Worm (Caenorhabditis elegans) whole organism, young adult: Measurements from ENCODE around the gene nra-1.

ENCODE experiments used
- B0019.2 ChIP-seq: fragments of 200-800 bp; sonication (Bioruptor generic); conservative IDR thresholded peaks from 2 replicates; pipeline ENCODE4 v1.3.6; 2022; ENCODE audit warnings: missing genetic modification reagents, missing genetic modification characterization, missing compliant biosample characterization
- B0336.3 ChIP-seq: fragments of 200-800 bp; sonication (Bioruptor generic); IDR thresholded peaks from 2 replicates; pipeline ENCODE4 v1.3.6; 2022; ENCODE audit warnings: missing genetic modification characterization, missing compliant biosample characterization
- C17E4.6 ChIP-seq: fragments of 200-800 bp; sonication (Bioruptor generic); IDR thresholded peaks from 2 replicates; pipeline ENCODE4 v1.3.6; 2022; ENCODE audit warnings: missing genetic modification reagents, missing genetic modification characterization, missing compliant biosample characterization
- D2030.7 ChIP-seq: fragments of 200-800 bp; sonication (Bioruptor generic); IDR thresholded peaks from 2 replicates; pipeline ENCODE4 v1.3.6; 2022; ENCODE audit warnings: missing genetic modification reagents, missing genetic modification characterization, missing compliant biosample characterization
- F22D6.2 ChIP-seq: sonication (generic microtip); optimal IDR thresholded peaks from 2 replicates; lab custom pipeline; 2016; ENCODE audit warnings: mild to moderate bottlenecking, missing genetic modification characterization, missing compliant biosample characterization
- F33H1.4 ChIP-seq: fragments of 200-800 bp; sonication (Bioruptor generic); IDR thresholded peaks from 2 replicates; pipeline ENCODE4 v1.3.6; 2022; ENCODE audit warnings: missing genetic modification reagents, missing genetic modification characterization, missing compliant biosample characterization
- T26A5.8 ChIP-seq: sonication (generic microtip); optimal IDR thresholded peaks from 2 replicates; lab custom pipeline; 2016; ENCODE audit warnings: missing genetic modification characterization, missing compliant biosample characterization
- Y67H2A.10 ChIP-seq: fragments of 200-800 bp; sonication (Bioruptor generic); conservative IDR thresholded peaks from 2 replicates; pipeline ENCODE4 v1.3.6; 2022; ENCODE audit warnings: missing genetic modification reagents, missing genetic modification characterization, missing compliant biosample characterization
- Y95B8A.8 ChIP-seq: fragments of 200-800 bp; sonication (Bioruptor generic); IDR thresholded peaks from 2 replicates; pipeline ENCODE4 v1.3.6; 2022; ENCODE audit warnings: missing genetic modification reagents, missing genetic modification characterization, missing compliant biosample characterization
- aptf-3 ChIP-seq: fragments of 200-800 bp; sonication (Bioruptor generic); IDR thresholded peaks from 2 replicates; pipeline ENCODE4 v1.3.6; 2022; ENCODE audit warnings: missing genetic modification characterization, missing compliant biosample characterization
- atf-7 ChIP-seq: sonication (generic microtip); optimal IDR thresholded peaks from 2 replicates; lab custom pipeline; 2017; ENCODE audit warnings: mild to moderate bottlenecking, missing genetic modification characterization, missing compliant biosample characterization
- bed-1 ChIP-seq: fragments of 200-800 bp; sonication (Bioruptor generic); IDR thresholded peaks from 2 replicates; pipeline ENCODE4 v1.3.6; 2022; ENCODE audit warnings: missing genetic modification reagents, missing genetic modification characterization, missing compliant biosample characterization
- ceh-40 ChIP-seq: fragments of 200-800 bp; sonication (Bioruptor generic); IDR thresholded peaks from 2 replicates; pipeline ENCODE4 v1.3.6; 2022; ENCODE audit warnings: missing genetic modification characterization, missing compliant biosample characterization
- ceh-58 ChIP-seq: fragments of 200-800 bp; sonication (Bioruptor generic); IDR thresholded peaks from 2 replicates; pipeline ENCODE4 v1.3.6; 2022; ENCODE audit warnings: missing genetic modification characterization, missing compliant biosample characterization
- ceh-91 ChIP-seq: fragments of 200-800 bp; sonication (Bioruptor generic); IDR thresholded peaks from 2 replicates; pipeline ENCODE4 v1.3.6; 2022; ENCODE audit warnings: missing genetic modification reagents, missing genetic modification characterization, missing compliant biosample characterization
- dpff-1 ChIP-seq: sonication (generic microtip); optimal IDR thresholded peaks from 2 replicates; lab custom pipeline; 2017; ENCODE audit warnings: mild to moderate bottlenecking, missing genetic modification characterization, missing compliant biosample characterization
- ets-4 ChIP-seq: fragments of 200-800 bp; sonication (Bioruptor generic); optimal IDR thresholded peaks from 2 replicates; lab custom pipeline; 2018; ENCODE audit warnings: mild to moderate bottlenecking, missing genetic modification characterization, missing compliant biosample characterization
- hmg-1.2 ChIP-seq: fragments of 200-800 bp; sonication (Bioruptor generic); IDR thresholded peaks from 2 replicates; pipeline ENCODE4 v1.3.6; 2022; ENCODE audit warnings: missing genetic modification reagents, missing genetic modification characterization, missing compliant biosample characterization
- hsf-1 ChIP-seq: fragments of 200-800 bp; sonication (Bioruptor generic); IDR thresholded peaks from 2 replicates; pipeline ENCODE4 v1.3.6; 2022; ENCODE audit warnings: missing genetic modification reagents, missing genetic modification characterization, missing compliant biosample characterization
- let-607 ChIP-seq, 2 experiments: fragments of 200-800 bp in 1 of 2; sonication (Bioruptor generic) in 1 of 2; sonication (generic microtip) in 1 of 2; optimal IDR thresholded peaks; 2 replicates each; lab custom pipeline; 2016 to 2018; ENCODE audit warnings: mild to moderate bottlenecking in 2 of 2, missing compliant biosample characterization in 2 of 2, missing genetic modification characterization in 2 of 2, moderate library complexity in 2 of 2, missing genotype in 1 of 2
- lin-35 ChIP-seq, 3 experiments: fragments of 150-350 bp in 2 of 3; sonication (generic microtip) in 1 of 3; optimal IDR thresholded peaks; 2 replicates each; lab custom pipeline; 2014 to 2018; ENCODE audit warnings: missing biosample characterization in 3 of 3, missing genetic modification characterization in 3 of 3, missing genetic modification reagents in 3 of 3
- lir-1 ChIP-seq: fragments of 200-800 bp; sonication (Bioruptor generic); conservative IDR thresholded peaks from 2 replicates; pipeline ENCODE4 v1.3.6; 2022; ENCODE audit warnings: missing genetic modification reagents, missing genetic modification characterization, missing compliant biosample characterization
- madf-8 ChIP-seq: fragments of 200-800 bp; sonication (Bioruptor generic); conservative IDR thresholded peaks from 2 replicates; pipeline ENCODE4 v1.3.6; 2022; ENCODE audit warnings: missing genetic modification reagents, missing genetic modification characterization, missing compliant biosample characterization
- mcd-1 ChIP-seq: fragments of 200-800 bp; sonication (Bioruptor generic); IDR thresholded peaks from 2 replicates; pipeline ENCODE4 v1.3.6; 2022; ENCODE audit warnings: missing genetic modification reagents, missing genetic modification characterization, missing compliant biosample characterization
- mes-4 ChIP-seq: sonication (generic microtip); optimal IDR thresholded peaks from 2 replicates; lab custom pipeline; 2016; ENCODE audit warnings: missing genotype, missing genetic modification characterization, missing compliant biosample characterization
- nhr-120 ChIP-seq: fragments of 200-800 bp; sonication (Bioruptor generic); IDR thresholded peaks from 2 replicates; pipeline ENCODE4 v1.3.6; 2022; ENCODE audit warnings: missing genetic modification characterization, missing compliant biosample characterization
- nhr-27 ChIP-seq: fragments of 200-800 bp; sonication (Bioruptor generic); optimal IDR thresholded peaks from 2 replicates; lab custom pipeline; 2018; ENCODE audit warnings: mild to moderate bottlenecking, missing genetic modification characterization, moderate library complexity, missing compliant biosample characterization
- nhr-90 ChIP-seq: sonication (generic microtip); optimal IDR thresholded peaks from 2 replicates; lab custom pipeline; 2016; ENCODE audit warnings: missing genotype, mild to moderate bottlenecking, missing genetic modification characterization, missing compliant biosample characterization
- rcor-1 ChIP-seq: fragments of 200-800 bp; sonication (Bioruptor generic); IDR thresholded peaks from 2 replicates; pipeline ENCODE4 v1.3.6; 2022; ENCODE audit warnings: missing genetic modification reagents, missing genetic modification characterization, missing compliant biosample characterization
- snpc-1.3 ChIP-seq: sonication (generic microtip); optimal IDR thresholded peaks from 2 replicates; lab custom pipeline; 2017; ENCODE audit warnings: missing genetic modification characterization, mild to moderate bottlenecking, missing compliant biosample characterization, antibody characterized with exemption, moderate library complexity, missing genotype, missing genetic modification reagents; ENCODE audit not compliant: insufficient read depth
- snpc-4 ChIP-seq, 5 experiments: fragments of 150-350 bp in 1 of 5; sonication (generic microtip) in 4 of 5; optimal IDR thresholded peaks; 2 replicates each; lab custom pipeline; 2014 to 2018; ENCODE audit warnings: missing genetic modification characterization in 5 of 5, missing biosample characterization in 3 of 5, antibody characterized with exemption in 2 of 5, mild to moderate bottlenecking in 2 of 5, missing compliant biosample characterization in 2 of 5, missing genotype in 2 of 5, moderate library complexity in 2 of 5, missing genetic modification reagents in 1 of 5
- tbp1 ChIP-seq: fragments of 200-800 bp; sonication (Bioruptor generic); optimal IDR thresholded peaks from 2 replicates; lab custom pipeline; 2018; ENCODE audit warnings: mild to moderate bottlenecking, missing genetic modification characterization, missing compliant biosample characterization
- unc-130 ChIP-seq: sonication (generic microtip); optimal IDR thresholded peaks from 2 replicates; lab custom pipeline; 2016; ENCODE audit warnings: missing genetic modification reagents, missing genetic modification characterization, missing compliant biosample characterization
- zfh-2 ChIP-seq: fragments of 200-800 bp; sonication (Bioruptor generic); conservative IDR thresholded peaks from 2 replicates; pipeline ENCODE4 v1.3.6; 2022; ENCODE audit warnings: missing genetic modification reagents, missing genetic modification characterization, missing compliant biosample characterization

The nra-1 gene

ce11 chrIV:17273602-17274110, 10.3 kb downstream of the nra-1 start, which contains the start of gene gln-5 (continued):
- peak; percentile 74 for TF ChIP-seq F33H1.4 (GFP tag; lab: Robert Waterston, UW)
- peak; percentile 37; the same call in 1 of the 2 replicates for TF ChIP-seq B0336.3 (GFP tag; lab: Robert Waterston, UW)
- peak; percentile 66 for TF ChIP-seq B0019.2 (GFP tag; lab: Robert Waterston, UW)
- peak; percentile 37; the same call in 1 of the 2 replicates for TF ChIP-seq mcd-1 (GFP tag; lab: Robert Waterston, UW)
- peak; percentile 52; the same call in 1 of the 2 replicates for TF ChIP-seq hmg-1.2 (GFP tag; lab: Robert Waterston, UW)
- TF ChIP-seq C17E4.6 (GFP tag; lab: Robert Waterston, UW), result peak; percentile 87
- no peak for TF ChIP-seq bed-1 (GFP tag; lab: Robert Waterston, UW)
- peak in 1 of 3 experiments; percentile 7 for TF ChIP-seq lin-35 (GFP tag; optimal IDR thresholded peaks at IDR 0.05; lab: Kevin White, UChicago)
- peak; percentile 95 for TF ChIP-seq madf-8 (GFP tag; lab: Robert Waterston, UW)
- peak; percentile 97 for TF ChIP-seq D2030.7 (GFP tag; lab: Robert Waterston, UW)
- TF ChIP-seq hsf-1 (GFP tag; lab: Robert Waterston, UW), result peak; percentile 95
- peak; percentile 94 for TF ChIP-seq ceh-91 (GFP tag; lab: Robert Waterston, UW)
- peak; percentile 35 for TF ChIP-seq snpc-4 (GFP tag; optimal IDR thresholded peaks at IDR 0.05; lab: Kevin White, UChicago)
- TF ChIP-seq snpc-4 (tag; optimal IDR thresholded peaks at IDR 0.05; lab: Kevin White, UChicago), result peak in 3 of 4 experiments; percentile 16 to 76 (median 71)
- no peak for TF ChIP-seq F22D6.2 (tag; lab: Kevin White, UChicago)
- peak; percentile 77 for TF ChIP-seq rcor-1 (GFP tag; lab: Robert Waterston, UW)

- TF ChIP-seq T26A5.8 (tag; lab: Kevin White, UChicago) (no peak), Y67H2A.10 (GFP tag; lab: Robert Waterston, UW) (no peak), nhr-120 (GFP tag; lab: Robert Waterston, UW) (no peak), snpc-1.3 (no peak), ceh-58 (GFP tag; lab: Robert Waterston, UW) (no peak), lin-35 (GFP tag; optimal IDR thresholded peaks at IDR 0.05; lab: Kevin White, UChicago) (no peak), unc-130 (GFP tag; lab: Kevin White, UChicago) (no peak), F33H1.4 (GFP tag; lab: Robert Waterston, UW) (no peak), let-607 (tag; optimal IDR thresholded peaks at IDR 0.05; lab: Kevin White, UChicago) (no peak), nhr-90 (tag; lab: Kevin White, UChicago) (no peak), dpff-1 (tag; lab: Kevin White, UChicago) (no peak), nhr-27 (no peak), aptf-3 (no peak), atf-7 (tag; lab: Kevin White, UChicago) (no peak), ets-4 (GFP tag; lab: Kevin White, UChicago) (no peak), mes-4 (tag; lab: Kevin White, UChicago) (no peak), lir-1 (GFP tag; lab: Robert Waterston, UW) (no peak)
Observed at ce11 chrIV:17269702-17270101, 14.3 kb downstream of the nra-1 start.

- TF ChIP-seq zfh-2 (GFP tag; lab: Robert Waterston, UW) (no peak), ceh-40 (no peak), tbp1 (GFP tag; lab: Kevin White, UChicago) (no peak), Y95B8A.8 (GFP tag; lab: Robert Waterston, UW) (no peak)
Observed at ce11 chrIV:17269042-17269441, 15.0 kb downstream of the nra-1 start, which contains the start of gene atgp-1. TSS of gene atgp-1 (plus strand) at chrIV:17269342.
